Worm (Caenorhabditis elegans): ENCODE data around the gene E02C12.12.
"Not testable (repeated sequence)": the region's sequence is repeated elsewhere in the genome, so short reads cannot be mapped to it uniquely, and the experiment has no call there.

DNA sequence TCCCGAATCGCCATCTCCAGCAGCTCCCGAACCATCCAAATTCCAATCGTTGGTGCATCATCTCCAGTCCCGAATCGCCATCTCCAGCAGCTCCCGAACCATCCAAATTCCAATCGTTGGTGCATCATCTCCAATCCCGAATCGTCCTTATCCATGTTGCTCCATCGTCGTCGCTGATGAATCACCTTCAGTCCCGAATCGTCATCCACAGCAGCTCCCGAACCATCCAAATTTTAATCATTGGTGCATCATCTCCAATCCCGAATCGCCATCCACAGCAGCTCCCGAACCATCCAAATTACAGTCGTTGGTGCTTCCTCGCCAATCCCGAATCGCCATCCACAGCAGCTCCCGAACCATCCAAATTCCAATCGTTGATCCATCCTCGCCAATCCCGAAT, 42.8 kb downstream of the E02C12.12 start:
- TF ChIP-seq klf-2 (GFP tag; conservative IDR thresholded peaks at IDR 0.05) (0 out of 2 replicates have a peak, but pooled peaks have one; percentile 15), ztf-23 (GFP tag; IDR thresholded peaks at IDR 0.05) (0 out of 2 replicates have a peak, but pooled peaks have one; percentile 8)
- TF ChIP-seq flt-1 (GFP tag; IDR thresholded peaks at IDR 0.05); T22C8.4 (GFP tag; IDR thresholded peaks at IDR 0.05); med-1 (GFP tag; optimal IDR thresholded peaks at IDR 0.05; ENCODE audit: insufficient read depth); tab-1 (GFP tag; IDR thresholded peaks at IDR 0.05): not testable (repeated sequence)
